Fruit fly (Drosophila melanogaster): ENCODE data around the gene PGS1.
A peak's percentile ranks its signal among the peaks of the same experiment; 100 is the strongest.

The PGS1 gene

dm6 chr3R:18741027-18741843 is 4.6 kb downstream of the PGS1 start (continued):
- TF ChIP-seq kah (GFP tag; optimal IDR thresholded peaks at IDR 0.05) = peak; percentile 88
- peak; percentile 96 for TF ChIP-seq CG9817 (tag; optimal IDR thresholded peaks at IDR 0.05)
- peak; percentile 98 for TF ChIP-seq CG9932 (GFP tag; IDR thresholded peaks at IDR 0.05)
- TF ChIP-seq Hr3 (GFP tag; optimal IDR thresholded peaks at IDR 0.05) = peak; percentile 95
- no peak for TF ChIP-seq Elba2 (GFP tag; optimal IDR thresholded peaks at IDR 0.05)
- peak; percentile 95 for TF ChIP-seq Oli (tag; optimal IDR thresholded peaks at IDR 0.05)
- TF ChIP-seq gem (tag; optimal IDR thresholded peaks at IDR 0.05) = peak; percentile 98
- TF ChIP-seq Sry-β (GFP tag; optimal IDR thresholded peaks at IDR 0.05) = peak; percentile 62
- peak; percentile 97 for TF ChIP-seq fd3F (GFP tag; optimal IDR thresholded peaks at IDR 0.05)
- TF ChIP-seq prd (optimal IDR thresholded peaks at IDR 0.05) = no peak
- peak; percentile 97 for TF ChIP-seq prd (GFP tag; IDR thresholded peaks at IDR 0.05)
- TF ChIP-seq vnd (GFP tag; IDR thresholded peaks at IDR 0.05; ENCODE audit: partially characterized antibody) = no peak
- no peak for TF ChIP-seq Hey (tag; optimal IDR thresholded peaks at IDR 0.05)
- peak; percentile 93 for TF ChIP-seq CG6254 (GFP tag; optimal IDR thresholded peaks at IDR 0.05)
- peak; percentile 94 for TF ChIP-seq CG18764 (GFP tag; optimal IDR thresholded peaks at IDR 0.05)
- peak; percentile 76 for TF ChIP-seq CG30020 (tag; optimal IDR thresholded peaks at IDR 0.05)
- peak; percentile 97 for TF ChIP-seq CG3847 (GFP tag; IDR thresholded peaks at IDR 0.05)
- TF ChIP-seq ewg (GFP tag; optimal IDR thresholded peaks at IDR 0.05) = peak; percentile 88
- TF ChIP-seq CG9797 (GFP tag; optimal IDR thresholded peaks at IDR 0.05) = peak; percentile 36
- TF ChIP-seq CG31365 (tag; optimal IDR thresholded peaks at IDR 0.05) = peak; percentile 84
- peak; percentile 88 for TF ChIP-seq CG17802 (tag; optimal IDR thresholded peaks at IDR 0.05)
- no peak for TF ChIP-seq D (optimal IDR thresholded peaks at IDR 0.05)
- TF ChIP-seq D (GFP tag; optimal IDR thresholded peaks at IDR 0.05) = peak; percentile 95
- TF ChIP-seq Mes4 (GFP tag; optimal IDR thresholded peaks at IDR 0.05) = peak; percentile 55
- TF ChIP-seq jigr1 (GFP tag; IDR thresholded peaks at IDR 0.05) = peak; percentile 92
- TF ChIP-seq HHEX (GFP tag; optimal IDR thresholded peaks at IDR 0.05) = peak; percentile 97
- TF ChIP-seq schlank (tag; optimal IDR thresholded peaks at IDR 0.05) = peak; percentile 93
- 0 out of 3 replicates have a peak, but pooled peaks have one; percentile 56 for TF ChIP-seq z (GFP tag; IDR thresholded peaks at IDR 0.05)
- TF ChIP-seq sqz (GFP tag; optimal IDR thresholded peaks at IDR 0.05) = peak; percentile 94
- peak; percentile 98 for TF ChIP-seq caup (GFP tag; optimal IDR thresholded peaks at IDR 0.05; ENCODE audit: severe bottlenecking)
- TF ChIP-seq CG10267 (tag; optimal IDR thresholded peaks at IDR 0.05) = peak; percentile 92
- TF ChIP-seq Ssrp (tag; optimal IDR thresholded peaks at IDR 0.05) = peak; percentile 96
- TF ChIP-seq CG9215 (GFP tag; IDR thresholded peaks at IDR 0.05) = peak; percentile 95
- TF ChIP-seq CG6854 (GFP tag; optimal IDR thresholded peaks at IDR 0.05) = peak; percentile 95
- peak; percentile 97 for TF ChIP-seq CG31441 (GFP tag; IDR thresholded peaks at IDR 0.05)
- peak; percentile 51 for TF ChIP-seq Ets97D (GFP tag; optimal IDR thresholded peaks at IDR 0.05)
- no peak for TF ChIP-seq usp (GFP tag; optimal IDR thresholded peaks at IDR 0.05)
- TF ChIP-seq btn (GFP tag; optimal IDR thresholded peaks at IDR 0.05) = peak; percentile 43
- peak; percentile 67 for TF ChIP-seq p53 (GFP tag; optimal IDR thresholded peaks at IDR 0.05)
- peak; percentile 96 for TF ChIP-seq unpg (GFP tag; optimal IDR thresholded peaks at IDR 0.05)
- TF ChIP-seq CG7357 (GFP tag; IDR thresholded peaks at IDR 0.05) = peak; percentile 90
- TF ChIP-seq Nf-YC (tag; optimal IDR thresholded peaks at IDR 0.05) = peak; percentile 79
- TF ChIP-seq cg (GFP tag; optimal IDR thresholded peaks at IDR 0.05) = peak; percentile 26
- TF ChIP-seq Dp (GFP tag; optimal IDR thresholded peaks at IDR 0.05) = peak; percentile 10
- peak; percentile 67 for TF ChIP-seq mirr (GFP tag; optimal IDR thresholded peaks at IDR 0.05)
- peak; percentile 73 for TF ChIP-seq GATAe (GFP tag; conservative IDR thresholded peaks at IDR 0.05)
- TF ChIP-seq odd (GFP tag; optimal IDR thresholded peaks at IDR 0.05) = peak; percentile 91
- TF ChIP-seq MTF-1 (GFP tag; optimal IDR thresholded peaks at IDR 0.05; ENCODE audit: borderline replicate concordance) = peak; percentile 89
- TF ChIP-seq Camta (GFP tag; optimal IDR thresholded peaks at IDR 0.05) = peak; percentile 86
